Worm (Caenorhabditis elegans) whole organism, young adult: ENCODE measurements around the gene B0280.17.

Experiments
- C06A6.2 ChIP-seq: fragments of 200-800 bp; sonication (Bioruptor generic); conservative IDR thresholded peaks from 2 replicates; pipeline ENCODE4 v1.3.6; 2022; ENCODE audit warnings: missing genetic modification characterization, missing compliant biosample characterization
- C17E4.6 ChIP-seq: fragments of 200-800 bp; sonication (Bioruptor generic); IDR thresholded peaks from 2 replicates; pipeline ENCODE4 v1.3.6; 2022; ENCODE audit warnings: missing genetic modification reagents, missing genetic modification characterization, missing compliant biosample characterization
- F10E7.11 ChIP-seq: sonication (generic microtip); optimal IDR thresholded peaks from 2 replicates; lab custom pipeline; 2017; ENCODE audit warnings: mild to moderate bottlenecking, missing genetic modification characterization, moderate library complexity, missing compliant biosample characterization
- F33H1.4 ChIP-seq: fragments of 200-800 bp; sonication (Bioruptor generic); IDR thresholded peaks from 2 replicates; pipeline ENCODE4 v1.3.6; 2022; ENCODE audit warnings: missing genetic modification reagents, missing genetic modification characterization, missing compliant biosample characterization
- F39B2.1 ChIP-seq: fragments of 200-800 bp; sonication (Bioruptor generic); IDR thresholded peaks from 2 replicates; pipeline ENCODE4 v1.3.6; 2022; ENCODE audit warnings: missing genetic modification reagents, missing genetic modification characterization, missing compliant biosample characterization
- F49E8.2 ChIP-seq: sonication (generic microtip); optimal IDR thresholded peaks from 3 replicates; lab custom pipeline; 2017; ENCODE audit warnings: missing genetic modification characterization, mild to moderate bottlenecking, missing compliant biosample characterization, antibody characterized with exemption, moderate library complexity; ENCODE audit not compliant: insufficient read depth
- F52B5.7 ChIP-seq: sonication (generic microtip); optimal IDR thresholded peaks from 2 replicates; lab custom pipeline; 2016; ENCODE audit warnings: mild to moderate bottlenecking, missing genetic modification characterization, missing compliant biosample characterization
- K11D2.4 ChIP-seq: fragments of 200-800 bp; sonication (Bioruptor generic); IDR thresholded peaks from 2 replicates; pipeline ENCODE4 v1.3.6; 2022; ENCODE audit warnings: missing genetic modification reagents, missing genetic modification characterization, missing compliant biosample characterization
- K12H6.12 ChIP-seq: fragments of 200-800 bp; sonication (Bioruptor generic); optimal IDR thresholded peaks from 2 replicates; lab custom pipeline; 2018; ENCODE audit warnings: mild to moderate bottlenecking, missing genetic modification characterization, missing compliant biosample characterization
- Y53F4B.3 ChIP-seq: fragments of 200-800 bp; sonication (Bioruptor generic); IDR thresholded peaks from 2 replicates; pipeline ENCODE4 v1.3.6; 2022; ENCODE audit warnings: missing genetic modification reagents, missing genetic modification characterization, missing compliant biosample characterization
- ZK185.1 ChIP-seq: sonication (generic microtip); optimal IDR thresholded peaks from 2 replicates; lab custom pipeline; 2016; ENCODE audit warnings: mild to moderate bottlenecking, missing genetic modification characterization, missing compliant biosample characterization; ENCODE audit not compliant: poor library complexity, severe bottlenecking
- ama-1 ChIP-seq, 3 experiments: fragments of 150-350 bp in 1 of 3; sonication (generic microtip) in 2 of 3; optimal IDR thresholded peaks; 2 replicates each; lab custom pipeline; 2014 to 2018; ENCODE audit warnings: missing biosample characterization in 2 of 3, missing genetic modification characterization in 2 of 3, missing genetic modification reagents in 2 of 3
- aptf-3 ChIP-seq: fragments of 200-800 bp; sonication (Bioruptor generic); IDR thresholded peaks from 2 replicates; pipeline ENCODE4 v1.3.6; 2022; ENCODE audit warnings: missing genetic modification characterization, missing compliant biosample characterization
- athp-1 ChIP-seq: sonication (generic microtip); optimal IDR thresholded peaks from 2 replicates; lab custom pipeline; 2017; ENCODE audit warnings: mild to moderate bottlenecking, missing genetic modification characterization, missing compliant biosample characterization
- attf-3 ChIP-seq: fragments of 200-800 bp; sonication (Bioruptor generic); conservative IDR thresholded peaks from 2 replicates; pipeline ENCODE4 v1.3.6; 2022; ENCODE audit warnings: missing genetic modification reagents, missing genetic modification characterization, missing compliant biosample characterization
- bed-1 ChIP-seq: fragments of 200-800 bp; sonication (Bioruptor generic); IDR thresholded peaks from 2 replicates; pipeline ENCODE4 v1.3.6; 2022; ENCODE audit warnings: missing genetic modification reagents, missing genetic modification characterization, missing compliant biosample characterization
- cebp-1 ChIP-seq, 2 experiments: fragments of 200-800 bp in 1 of 2; sonication (Bioruptor generic) in 1 of 2; sonication (generic microtip) in 1 of 2; IDR thresholded peaks in 1 of 2; optimal IDR thresholded peaks in 1 of 2; 2 replicates each; pipeline versions ENCODE4 v1.3.6 to Lab custom; 2017 to 2022; ENCODE audit warnings: missing compliant biosample characterization in 2 of 2, missing genetic modification characterization in 2 of 2, mild to moderate bottlenecking in 1 of 2, missing genetic modification reagents in 1 of 2, moderate library complexity in 1 of 2
- ceh-27 ChIP-seq: fragments of 200-800 bp; sonication (Bioruptor generic); optimal IDR thresholded peaks from 2 replicates; lab custom pipeline; 2018; ENCODE audit warnings: mild to moderate bottlenecking, missing genetic modification characterization, moderate library complexity, missing compliant biosample characterization
- ceh-58 ChIP-seq: fragments of 200-800 bp; sonication (Bioruptor generic); IDR thresholded peaks from 2 replicates; pipeline ENCODE4 v1.3.6; 2022; ENCODE audit warnings: missing genetic modification characterization, missing compliant biosample characterization
- dox-1 ChIP-seq: fragments of 200-800 bp; sonication (Bioruptor generic); IDR thresholded peaks from 2 replicates; pipeline ENCODE4 v1.3.6; 2022; ENCODE audit warnings: missing genetic modification reagents, missing genetic modification characterization, missing compliant biosample characterization
- egrh-3 ChIP-seq: fragments of 200-800 bp; sonication (Bioruptor generic); IDR thresholded peaks from 2 replicates; pipeline ENCODE4 v1.3.6; 2022; ENCODE audit warnings: missing genetic modification reagents, missing genetic modification characterization, missing compliant biosample characterization
- him-1 ChIP-seq: sonication (generic microtip); optimal IDR thresholded peaks from 2 replicates; lab custom pipeline; 2016; ENCODE audit warnings: missing genotype, missing genetic modification reagents, missing genetic modification characterization, missing compliant biosample characterization
- hmg-20 ChIP-seq: fragments of 200-800 bp; sonication (Bioruptor generic); IDR thresholded peaks from 2 replicates; pipeline ENCODE4 v1.3.6; 2022; ENCODE audit warnings: missing genetic modification reagents, missing genetic modification characterization, missing compliant biosample characterization
- hrde-1 ChIP-seq: sonication (generic microtip); optimal IDR thresholded peaks from 2 replicates; lab custom pipeline; 2016; ENCODE audit warnings: missing genetic modification characterization, mild to moderate bottlenecking, missing compliant biosample characterization, moderate library complexity, missing genotype, missing genetic modification reagents, borderline replicate concordance
- let-607 ChIP-seq, 2 experiments: fragments of 200-800 bp in 1 of 2; sonication (Bioruptor generic) in 1 of 2; sonication (generic microtip) in 1 of 2; optimal IDR thresholded peaks; 2 replicates each; lab custom pipeline; 2016 to 2018; ENCODE audit warnings: mild to moderate bottlenecking in 2 of 2, missing compliant biosample characterization in 2 of 2, missing genetic modification characterization in 2 of 2, moderate library complexity in 2 of 2, missing genotype in 1 of 2
- lin-54 ChIP-seq: fragments of 200-800 bp; sonication (Bioruptor generic); optimal IDR thresholded peaks from 2 replicates; lab custom pipeline; 2018; ENCODE audit warnings: mild to moderate bottlenecking, missing genetic modification characterization, missing compliant biosample characterization
- lir-1 ChIP-seq: fragments of 200-800 bp; sonication (Bioruptor generic); conservative IDR thresholded peaks from 2 replicates; pipeline ENCODE4 v1.3.6; 2022; ENCODE audit warnings: missing genetic modification reagents, missing genetic modification characterization, missing compliant biosample characterization
- lsl-1 ChIP-seq: fragments of 200-800 bp; sonication (Bioruptor generic); optimal IDR thresholded peaks from 2 replicates; lab custom pipeline; 2018; ENCODE audit warnings: mild to moderate bottlenecking, missing genetic modification characterization, moderate library complexity, missing compliant biosample characterization
- mcd-1 ChIP-seq: fragments of 200-800 bp; sonication (Bioruptor generic); IDR thresholded peaks from 2 replicates; pipeline ENCODE4 v1.3.6; 2022; ENCODE audit warnings: missing genetic modification reagents, missing genetic modification characterization, missing compliant biosample characterization
- mel-28 ChIP-seq: sonication (generic microtip); optimal IDR thresholded peaks from 2 replicates; lab custom pipeline; 2016; ENCODE audit warnings: borderline replicate concordance, mild to moderate bottlenecking, missing genetic modification characterization, missing compliant biosample characterization
- nfya-2 ChIP-seq: fragments of 200-800 bp; sonication (Bioruptor generic); IDR thresholded peaks from 2 replicates; pipeline ENCODE4 v1.3.6; 2022; ENCODE audit warnings: missing genetic modification reagents, missing genetic modification characterization, missing compliant biosample characterization
- nfyb-1 ChIP-seq: fragments of 200-800 bp; sonication (Bioruptor generic); IDR thresholded peaks from 2 replicates; pipeline ENCODE4 v1.3.6; 2022; ENCODE audit warnings: missing genetic modification reagents, missing genetic modification characterization, missing compliant biosample characterization
- pbrm-1 ChIP-seq: fragments of 200-800 bp; sonication (Bioruptor generic); IDR thresholded peaks from 2 replicates; pipeline ENCODE4 v1.3.6; 2022; ENCODE audit warnings: missing genetic modification reagents, missing genetic modification characterization, missing compliant biosample characterization
- pha-4 ChIP-seq: fragments of 150-350 bp; sonication (generic microtip); optimal IDR thresholded peaks from 2 replicates; lab custom pipeline; 2014; ENCODE audit warnings: missing biosample characterization, missing genetic modification reagents, missing genetic modification characterization
- rcor-1 ChIP-seq: fragments of 200-800 bp; sonication (Bioruptor generic); IDR thresholded peaks from 2 replicates; pipeline ENCODE4 v1.3.6; 2022; ENCODE audit warnings: missing genetic modification reagents, missing genetic modification characterization, missing compliant biosample characterization
- rpc-1 ChIP-seq, 2 experiments: fragments of 150-350 bp in 1 of 2; sonication (generic microtip) in 1 of 2; optimal IDR thresholded peaks; 2 replicates each; lab custom pipeline; 2014 to 2018; ENCODE audit warnings: missing biosample characterization in 1 of 2, missing genetic modification characterization in 1 of 2, missing genetic modification reagents in 1 of 2, missing genotype in 1 of 2
- sdz-38 ChIP-seq: sonication (generic microtip); optimal IDR thresholded peaks from 2 replicates; lab custom pipeline; 2016; ENCODE audit warnings: missing genotype, missing genetic modification characterization, missing compliant biosample characterization
- unc-62 ChIP-seq: fragments of 150-350 bp; optimal IDR thresholded peaks from 2 replicates; lab custom pipeline; 2014; ENCODE audit warnings: missing biosample characterization, missing genetic modification reagents, missing genetic modification characterization
- xnd-1 ChIP-seq: sonication (generic microtip); optimal IDR thresholded peaks from 2 replicates; lab custom pipeline; 2016; ENCODE audit warnings: missing genotype, missing genetic modification reagents, missing genetic modification characterization, missing compliant biosample characterization
- ztf-18 ChIP-seq: sonication (generic microtip); optimal IDR thresholded peaks from 2 replicates; lab custom pipeline; 2016; ENCODE audit warnings: missing genotype, mild to moderate bottlenecking, missing genetic modification characterization, missing compliant biosample characterization
- ztf-26 ChIP-seq: sonication (generic microtip); optimal IDR thresholded peaks from 2 replicates; lab custom pipeline; 2017; ENCODE audit warnings: missing genetic modification characterization, missing compliant biosample characterization

Gene B0280.17

DNA sequence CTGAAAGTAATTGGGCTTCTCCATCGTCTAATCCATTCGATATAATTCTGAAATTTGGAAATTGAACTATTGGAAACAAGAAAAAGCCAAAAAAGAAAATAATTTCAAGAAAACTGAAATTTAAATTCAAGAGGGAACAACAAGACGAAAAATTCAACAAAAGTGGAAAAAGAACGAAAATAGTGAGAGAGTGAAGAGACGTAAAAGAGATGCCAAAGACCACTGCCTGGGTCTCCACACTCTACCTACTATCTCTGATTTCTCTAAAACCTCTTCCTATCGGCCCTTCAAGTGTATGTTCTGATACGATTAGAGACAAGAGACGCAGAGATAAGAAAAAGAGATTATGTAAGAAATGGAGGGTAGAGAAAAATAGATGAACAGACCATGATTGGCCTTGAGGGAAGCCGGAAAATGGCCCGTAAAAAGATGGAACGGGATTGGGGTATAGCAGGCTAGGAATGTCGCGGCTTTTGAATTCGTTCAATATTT lies 17.9 kb upstream of the B0280.17 start, which contains the start of gene ogt-1 (continued):
- TF ChIP-seq F49E8.2 (tag; lab: Kevin White, UChicago) (no peak), lin-54 (GFP tag; lab: Kevin White, UChicago) (peak; percentile 55), egrh-3 (no peak; the same call in 1 of the 2 replicates), athp-1 (peak; percentile 13), F52B5.7 (no peak), K12H6.12 (peak; percentile 63), hmg-20 (GFP tag; lab: Robert Waterston, UW) (no peak), mcd-1 (peak; percentile 43), ZK185.1 (tag; lab: Kevin White, UChicago) (peak; percentile 32), ama-1 (optimal IDR thresholded peaks at IDR 0.05; lab: Kevin White, UChicago) (no peak), ama-1 (GFP tag; optimal IDR thresholded peaks at IDR 0.05; lab: Kevin White, UChicago) (no peak), sdz-38 (tag; lab: Kevin White, UChicago) (no peak), F10E7.11 (tag; lab: Kevin White, UChicago) (no peak), F39B2.1 (GFP tag; lab: Robert Waterston, UW) (no peak), unc-62 (GFP tag; lab: Kevin White, UChicago) (peak; percentile 28), ceh-58 (GFP tag; lab: Robert Waterston, UW) (no peak), pha-4 (tag; lab: Kevin White, UChicago) (no peak), ztf-18 (no peak), cebp-1 (GFP tag; IDR thresholded peaks at IDR 0.05; lab: Robert Waterston, UW) (no peak), cebp-1 (tag; optimal IDR thresholded peaks at IDR 0.05; lab: Kevin White, UChicago) (peak; percentile 67), F33H1.4 (GFP tag; lab: Robert Waterston, UW) (no peak), him-1 (tag; lab: Kevin White, UChicago) (no peak), aptf-3 (GFP tag; lab: Robert Waterston, UW) (no peak), lir-1 (no peak), attf-3 (no peak), rcor-1 (no peak), hrde-1 (tag; lab: Kevin White, UChicago) (no peak), C17E4.6 (GFP tag; lab: Robert Waterston, UW) (no peak), lsl-1 (no peak), dox-1 (GFP tag; lab: Robert Waterston, UW) (peak; percentile 65), nfya-2 (GFP tag; lab: Robert Waterston, UW) (no peak), C06A6.2 (GFP tag; lab: Robert Waterston, UW) (peak; percentile 65; the same call in 1 of the 2 replicates), bed-1 (no peak), nfyb-1 (GFP tag; lab: Robert Waterston, UW) (peak; percentile 57), xnd-1 (tag; lab: Kevin White, UChicago) (no peak), mel-28 (tag; lab: Kevin White, UChicago) (no peak), rpc-1 (optimal IDR thresholded peaks at IDR 0.05; lab: Kevin White, UChicago) (no peak), rpc-1 (tag; optimal IDR thresholded peaks at IDR 0.05; lab: Kevin White, UChicago) (no peak), pbrm-1 (GFP tag; lab: Robert Waterston, UW) (peak; percentile 42; the same call in 1 of the 2 replicates), ztf-26 (tag; lab: Kevin White, UChicago) (peak; percentile 59), let-607 (tag; optimal IDR thresholded peaks at IDR 0.05; lab: Kevin White, UChicago) (peak in 1 of 2 experiments; percentile 2), K11D2.4 (GFP tag; lab: Robert Waterston, UW) (peak; percentile 58; the same call in 1 of the 2 replicates), ceh-27 (GFP tag; lab: Kevin White, UChicago) (peak; percentile 76), Y53F4B.3 (GFP tag; lab: Robert Waterston, UW) (no peak)
